Fruit fly (Drosophila melanogaster) whole organism, pupa: ENCODE measurements around the gene CG6923.

Source experiments
- CG10348 ChIP-seq: fragments of 200-800 bp; sonication (Bioruptor generic); IDR thresholded peaks from 2 replicates; pipeline ENCODE4 v1.3.6; 2022; ENCODE audit warnings: missing biosample characterization, missing genetic modification characterization
- CG14655 ChIP-seq: fragments of 200-800 bp; sonication (Bioruptor generic); optimal IDR thresholded peaks from 3 replicates; lab custom pipeline; 2017; ENCODE audit warnings: mild to moderate bottlenecking, missing biosample characterization, missing genetic modification reagents, missing genetic modification characterization
- CG17806 ChIP-seq: fragments of 200-800 bp; sonication (Bioruptor generic); optimal IDR thresholded peaks from 2 replicates; lab custom pipeline; 2018; ENCODE audit warnings: missing biosample characterization, mild to moderate bottlenecking, missing genetic modification characterization, moderate library complexity
- CG4496 ChIP-seq: fragments of 200-800 bp; sonication (Bioruptor generic); IDR thresholded peaks from 3 replicates; pipeline ENCODE4 v1.3.6; 2022; ENCODE audit warnings: missing biosample characterization, missing genetic modification characterization
- CG8301 ChIP-seq: fragments of 200-800 bp; sonication (Bioruptor generic); optimal IDR thresholded peaks from 2 replicates; lab custom pipeline; 2018; ENCODE audit warnings: missing biosample characterization, mild to moderate bottlenecking, missing genetic modification characterization
- CG9948 ChIP-seq: fragments of 200-800 bp; sonication (Bioruptor generic); optimal IDR thresholded peaks from 2 replicates; lab custom pipeline; 2018; ENCODE audit warnings: missing biosample characterization, mild to moderate bottlenecking, missing genetic modification characterization, moderate library complexity
- Pif1B ChIP-seq: fragments of 200-800 bp; sonication (Bioruptor generic); optimal IDR thresholded peaks from 3 replicates; lab custom pipeline; 2016; ENCODE audit warnings: missing biosample characterization, missing genetic modification characterization
- Snoo ChIP-seq: fragments of 200-800 bp; sonication (Bioruptor generic); optimal IDR thresholded peaks from 3 replicates; lab custom pipeline; 2017; ENCODE audit warnings: missing biosample characterization, mild to moderate bottlenecking, missing genetic modification characterization, inconsistent platforms
- fd96Ca ChIP-seq: fragments of 200-800 bp; sonication (Bioruptor generic); IDR thresholded peaks from 3 replicates; pipeline ENCODE4 v1.3.6; 2022; ENCODE audit warnings: missing biosample characterization, missing genetic modification characterization
- gl ChIP-seq: fragments of 200-800 bp; sonication (Bioruptor generic); optimal IDR thresholded peaks from 2 replicates; lab custom pipeline; 2018; ENCODE audit warnings: missing biosample characterization, mild to moderate bottlenecking, missing genetic modification characterization

DNA sequence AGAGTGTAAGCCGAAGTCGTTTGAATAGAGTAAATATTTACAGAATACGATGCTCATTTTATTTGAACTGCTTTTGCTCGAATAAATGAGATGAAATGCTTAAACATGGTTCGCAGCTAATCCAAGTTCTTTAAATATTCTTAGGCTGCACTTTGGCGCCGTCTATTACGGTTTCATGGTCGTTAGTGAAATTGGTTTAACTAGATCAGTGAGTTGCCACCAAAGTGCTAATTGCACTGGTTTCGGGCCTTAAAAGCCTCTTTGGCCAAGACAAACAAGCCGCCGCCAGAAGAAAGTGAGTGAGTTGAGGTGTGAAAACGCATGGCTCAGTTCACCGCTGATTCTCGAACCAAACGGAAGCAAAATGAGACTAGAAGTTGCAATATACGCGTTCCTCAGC is 38.5 kb downstream of the CG6923 start, which contains the start of gene CG14720:
- TF ChIP-seq Pif1B (GFP tag; lab: Kevin White, UChicago) (no peak), CG4496 (GFP tag; lab: Robert Waterston, UW) (no peak), CG14655 (GFP tag; lab: Kevin White, UChicago) (no peak), fd96Ca (GFP tag; lab: Robert Waterston, UW) (no peak), CG8301 (tag; lab: Kevin White, UChicago) (no peak), Snoo (tag; lab: Kevin White, UChicago) (no peak), CG10348 (GFP tag; lab: Robert Waterston, UW) (no peak), gl (tag; lab: Kevin White, UChicago) (no peak), CG17806 (tag; lab: Kevin White, UChicago) (no peak), CG9948 (tag; lab: Kevin White, UChicago) (no peak)
